4 fruit fly cellular contexts compared by ENCODE assay signal in the genomic region with DNA sequence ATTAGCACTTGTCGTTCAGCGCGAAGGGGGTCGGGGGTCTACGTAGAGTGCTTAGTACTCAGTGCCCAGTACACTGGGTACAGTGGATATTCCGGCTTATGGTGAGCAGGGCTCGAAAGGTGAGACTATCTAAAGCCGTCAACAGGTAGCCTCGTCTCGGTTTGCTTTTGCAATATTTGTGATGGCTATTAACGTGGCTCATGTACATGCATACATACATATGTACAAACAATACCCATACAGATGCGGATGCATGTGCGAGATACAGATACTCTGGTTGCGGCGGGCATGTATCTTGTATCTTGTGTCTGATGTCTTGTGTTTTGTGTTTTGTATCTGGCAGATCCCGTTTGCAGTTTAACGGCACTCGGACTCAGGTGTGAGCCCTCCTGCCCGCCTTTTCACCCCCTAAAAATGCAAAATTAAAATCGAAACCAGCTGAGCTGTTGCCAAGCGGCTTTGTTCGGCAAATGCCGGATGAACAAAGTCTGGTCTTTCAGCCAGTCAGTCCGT.
TF ChIP-seq lines count a peak whose summit lies in the region.

No protein-coding gene starts in this region.

- TF ChIP-seq CTCF in whole organism, embryonic (GFP tag; optimal IDR thresholded peaks at IDR 0.05; lab: Kevin White, UChicago), result no peak

TF ChIP-seq in whole organism, embryonic, 481 proteins besides CTCF, POLR2A, EP300 and RAD21 (continues in another document):
- TF ChIP-seq Blimp-1 (GFP tag; optimal IDR thresholded peaks at IDR 0.05; lab: Kevin White, UChicago) (no peak), salm (tag; optimal IDR thresholded peaks at IDR 0.05; lab: Kevin White, UChicago) (no peak), CG1647 (GFP tag; optimal IDR thresholded peaks at IDR 0.05; lab: Kevin White, UChicago) (no peak), Ptx1 (GFP tag; IDR thresholded peaks at IDR 0.05; lab: Robert Waterston, UW) (no peak), fru (optimal IDR thresholded peaks at IDR 0.05; lab: Kevin White, UChicago) (no peak), zen (tag; optimal IDR thresholded peaks at IDR 0.05; lab: Kevin White, UChicago) (peak; percentile 16), CG17912 (GFP tag; optimal IDR thresholded peaks at IDR 0.05; lab: Kevin White, UChicago) (no peak), sens (GFP tag; lab: Kevin White, UChicago) (no peak), Dbx (GFP tag; IDR thresholded peaks at IDR 0.05; lab: Robert Waterston, UW) (no peak), CG16813 (GFP tag; IDR thresholded peaks at IDR 0.05; lab: Robert Waterston, UW; ENCODE audit: partially characterized antibody) (no peak), B-H2 (GFP tag; optimal IDR thresholded peaks at IDR 0.05; lab: Kevin White, UChicago) (no peak), Atf3 (GFP tag; optimal IDR thresholded peaks at IDR 0.05; lab: Kevin White, UChicago) (no peak), chinmo (GFP tag; IDR thresholded peaks at IDR 0.05; lab: Robert Waterston, UW; ENCODE audit: partially characterized antibody) (no peak), prd (optimal IDR thresholded peaks at IDR 0.05; lab: Kevin White, UChicago) (no peak), prd (GFP tag; IDR thresholded peaks at IDR 0.05; lab: Robert Waterston, UW) (no peak), CG4404 (GFP tag; IDR thresholded peaks at IDR 0.05; lab: Robert Waterston, UW) (no peak), bcd (GFP tag; optimal IDR thresholded peaks at IDR 0.05; lab: Kevin White, UChicago) (no peak), CG18011 (GFP tag; optimal IDR thresholded peaks at IDR 0.05; lab: Kevin White, UChicago) (peak; percentile 64), Oaz (GFP tag; IDR thresholded peaks at IDR 0.05; lab: Robert Waterston, UW) (no peak), tll (GFP tag; optimal IDR thresholded peaks at IDR 0.05; lab: Kevin White, UChicago) (peak in 1 of 2 experiments; percentile 53), br (optimal IDR thresholded peaks at IDR 0.05; lab: Kevin White, UChicago) (no peak), CG11695 (GFP tag; IDR thresholded peaks at IDR 0.05; lab: Robert Waterston, UW) (no peak; the same call in 2 of the 3 replicates)

TF ChIP-seq in whole organism, prepupa, 60 proteins besides CTCF, POLR2A, EP300 and RAD21:
- TF ChIP-seq Ets21C (GFP tag; optimal IDR thresholded peaks at IDR 0.05; lab: Kevin White, UChicago), result no peak
- TF ChIP-seq CG9139 (GFP tag; optimal IDR thresholded peaks at IDR 0.05; lab: Kevin White, UChicago), result peak; percentile 4
- peak; percentile 70 for TF ChIP-seq Eip78C (GFP tag; lab: Kevin White, UChicago)
- TF ChIP-seq CG6808 (GFP tag; optimal IDR thresholded peaks at IDR 0.05; lab: Kevin White, UChicago), result peak; percentile 7
- TF ChIP-seq CG6163 (GFP tag; IDR thresholded peaks at IDR 0.05; lab: Robert Waterston, UW), result peak; percentile 42; the same call in 1 of the 3 replicates
- TF ChIP-seq CG11294 (GFP tag; IDR thresholded peaks at IDR 0.05; lab: Robert Waterston, UW), result no peak
- no peak for TF ChIP-seq Hr38 (GFP tag; optimal IDR thresholded peaks at IDR 0.05; lab: Kevin White, UChicago)
- peak; percentile 42 for TF ChIP-seq fkh (GFP tag; optimal IDR thresholded peaks at IDR 0.05; lab: Kevin White, UChicago)
- TF ChIP-seq CG8119 (GFP tag; IDR thresholded peaks at IDR 0.05; lab: Robert Waterston, UW), result no peak

TF ChIP-seq in whole organism, pupa, 21 proteins besides CTCF, POLR2A, EP300 and RAD21:
- TF ChIP-seq Snoo (tag; optimal IDR thresholded peaks at IDR 0.05; lab: Kevin White, UChicago) (peak; percentile 3), EcR (GFP tag; optimal IDR thresholded peaks at IDR 0.05; lab: Kevin White, UChicago) (peak; percentile 55), CG34367 (tag; optimal IDR thresholded peaks at IDR 0.05; lab: Kevin White, UChicago) (no peak)

TF ChIP-seq in whole organism, wandering third instar larva, 38 proteins besides CTCF, POLR2A, EP300 and RAD21:
- no peak for TF ChIP-seq Rel (GFP tag; optimal IDR thresholded peaks at IDR 0.05; lab: Kevin White, UChicago)
- peak; percentile 23 for TF ChIP-seq Rel (tag; optimal IDR thresholded peaks at IDR 0.05; lab: Kevin White, UChicago)
- no peak for TF ChIP-seq lola (GFP tag; optimal IDR thresholded peaks at IDR 0.05; lab: Kevin White, UChicago)
- TF ChIP-seq HLH106 (tag; optimal IDR thresholded peaks at IDR 0.05; lab: Kevin White, UChicago), result no peak
- TF ChIP-seq GATAd (GFP tag; optimal IDR thresholded peaks at IDR 0.05; lab: Kevin White, UChicago), result no peak
- no peak for TF ChIP-seq Mio (GFP tag; optimal IDR thresholded peaks at IDR 0.05; lab: Kevin White, UChicago)
- no peak for TF ChIP-seq woc (GFP tag; optimal IDR thresholded peaks at IDR 0.05; lab: Kevin White, UChicago)
- TF ChIP-seq Myc (optimal IDR thresholded peaks at IDR 0.05; lab: Kevin White, UChicago), result no peak
- TF ChIP-seq Hr83 (GFP tag; optimal IDR thresholded peaks at IDR 0.05; lab: Kevin White, UChicago; ENCODE audit: poor library complexity, severe bottlenecking), result peak; percentile 21
- no peak for TF ChIP-seq h (GFP tag; optimal IDR thresholded peaks at IDR 0.05; lab: Kevin White, UChicago)
